Worm (Caenorhabditis elegans): ENCODE data around the gene nyn-1.

Gene nyn-1

DNA sequence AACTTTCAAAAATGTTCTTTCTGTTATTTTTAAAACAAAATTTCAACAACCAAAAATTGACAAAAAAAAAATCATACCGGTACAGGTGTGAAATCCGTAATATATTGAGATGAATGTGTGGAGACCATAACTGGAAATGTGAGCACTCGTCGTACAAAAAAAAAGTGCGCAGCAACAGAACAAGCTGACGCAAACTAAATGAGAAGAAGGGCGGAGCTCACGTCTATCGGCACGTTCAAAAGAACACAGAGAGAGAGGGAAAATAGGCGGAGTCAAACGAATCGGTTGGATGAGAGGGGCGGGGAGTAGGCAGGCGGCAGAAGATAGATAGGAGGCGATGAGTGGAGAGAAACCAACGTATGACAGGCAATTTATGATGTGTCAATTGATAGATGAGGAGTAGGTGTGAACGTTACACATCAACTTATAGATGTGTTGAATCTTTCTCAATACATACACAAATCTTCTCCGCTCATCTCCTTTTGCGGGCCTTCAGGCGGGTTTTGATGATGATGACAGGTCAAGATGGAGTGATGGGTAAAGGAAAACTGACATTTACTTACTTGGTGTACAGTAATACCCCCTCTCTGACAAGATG is 17.1 kb upstream of the nyn-1 start, which contains the start of gene tlp-1 (continued):
- TF ChIP-seq fkh-10 (GFP tag; optimal IDR thresholded peaks at IDR 0.05) (no peak), Y116A8C.19 (tag; optimal IDR thresholded peaks at IDR 0.05; ENCODE audit: borderline replicate concordance) (no peak), pqm-1 (tag; optimal IDR thresholded peaks at IDR 0.05) (no peak), nhr-11 (tag; optimal IDR thresholded peaks at IDR 0.05) (no peak), nhr-76 (tag; optimal IDR thresholded peaks at IDR 0.05) (no peak), ama-1 (optimal IDR thresholded peaks at IDR 0.05) (no peak), F16B12.6 (tag; optimal IDR thresholded peaks at IDR 0.05) (no peak), zag-1 (tag; optimal IDR thresholded peaks at IDR 0.05) (no peak), irx-1 (tag; optimal IDR thresholded peaks at IDR 0.05) (peak; percentile 46), mab-9 (GFP tag; IDR thresholded peaks at IDR 0.05) (peak; percentile 77), lin-39 (tag; optimal IDR thresholded peaks at IDR 0.05) (peak; percentile 16), unc-30 (tag; optimal IDR thresholded peaks at IDR 0.05) (no peak), rnt-1 (tag; optimal IDR thresholded peaks at IDR 0.05) (peak; percentile 64), elt-2 (tag; optimal IDR thresholded peaks at IDR 0.05) (peak; percentile 13), ztf-11 (tag; optimal IDR thresholded peaks at IDR 0.05) (no peak), lin-13 (GFP tag; optimal IDR thresholded peaks at IDR 0.05) (peak; percentile 12), fkh-4 (tag; optimal IDR thresholded peaks at IDR 0.05; ENCODE audit: borderline replicate concordance) (no peak), pax-3 (tag; optimal IDR thresholded peaks at IDR 0.05) (no peak), sup-37 (GFP tag; optimal IDR thresholded peaks at IDR 0.05) (no peak), fkh-8 (tag; optimal IDR thresholded peaks at IDR 0.05) (no peak), ceh-88 (GFP tag; IDR thresholded peaks at IDR 0.05) (no peak), xbp-1 (tag; optimal IDR thresholded peaks at IDR 0.05) (peak; percentile 9), egl-27 (tag; optimal IDR thresholded peaks at IDR 0.05) (peak; percentile 5 to 15), nhr-90 (tag; optimal IDR thresholded peaks at IDR 0.05; ENCODE audit: poor library complexity) (peak; percentile 69), nhr-84 (tag; optimal IDR thresholded peaks at IDR 0.05) (no peak), unc-130 (tag; optimal IDR thresholded peaks at IDR 0.05) (peak; percentile 65), nhr-85 (tag) (peak; percentile 95), mdl-1 (tag; optimal IDR thresholded peaks at IDR 0.05) (peak in 1 of 2 experiments; percentile 26), egl-13 (tag; optimal IDR thresholded peaks at IDR 0.05) (no peak), ceh-90 (tag; optimal IDR thresholded peaks at IDR 0.05) (no peak), ceh-8 (GFP tag; optimal IDR thresholded peaks at IDR 0.05) (no peak), snpc-4 (tag; optimal IDR thresholded peaks at IDR 0.05) (no peak), lin-15B (tag; optimal IDR thresholded peaks at IDR 0.05) (no peak), tlp-1 (tag; optimal IDR thresholded peaks at IDR 0.05) (no peak), lir-3 (tag; optimal IDR thresholded peaks at IDR 0.05; ENCODE audit: poor library complexity) (no peak), nhr-19 (GFP tag; conservative IDR thresholded peaks at IDR 0.05) (peak; percentile 39; the same call in 1 of the 2 replicates), C34B4.2 (tag; optimal IDR thresholded peaks at IDR 0.05) (no peak), tbx-2 (tag; optimal IDR thresholded peaks at IDR 0.05) (peak; percentile 90), pag-3 (tag; optimal IDR thresholded peaks at IDR 0.05; ENCODE audit: borderline replicate concordance, insufficient read depth) (no peak), efl-3 (GFP tag; optimal IDR thresholded peaks at IDR 0.05) (peak; percentile 13), blmp-1 (tag; optimal IDR thresholded peaks at IDR 0.05) (peak; percentile 35), dsc-1 (tag; optimal IDR thresholded peaks at IDR 0.05) (no peak), alr-1 (tag; optimal IDR thresholded peaks at IDR 0.05; ENCODE audit: borderline replicate concordance) (no peak), unc-62 (GFP tag; optimal IDR thresholded peaks at IDR 0.05) (peak; percentile 52), ets-5 (GFP tag; IDR thresholded peaks at IDR 0.05) (no peak), ces-1 (GFP tag; optimal IDR thresholded peaks at IDR 0.05) (no peak), nhr-71 (tag; optimal IDR thresholded peaks at IDR 0.05) (peak; percentile 62), lsy-2 (tag; optimal IDR thresholded peaks at IDR 0.05) (peak; percentile 41 to 73), hlh-17 (GFP tag; optimal IDR thresholded peaks at IDR 0.05; ENCODE audit: borderline replicate concordance) (no peak), hlh-4 (tag; optimal IDR thresholded peaks at IDR 0.05) (no peak)
